Fruit fly (Drosophila melanogaster) whole organism, embryonic: Measurements from ENCODE around the gene vari.

Source experiments
- B-H1 ChIP-seq: fragments of 200-800 bp; sonication (Bioruptor generic); IDR thresholded peaks from 3 replicates; pipeline ENCODE4 v1.3.6; 2022; ENCODE audit warnings: missing biosample characterization, missing genetic modification characterization
- CG10267 ChIP-seq: fragments of 200-800 bp; sonication (Bioruptor generic); optimal IDR thresholded peaks from 2 replicates; lab custom pipeline; 2018; ENCODE audit warnings: missing biosample characterization, mild to moderate bottlenecking, missing genetic modification characterization, moderate library complexity
- CG10321 ChIP-seq: fragments of 200-800 bp; sonication (Bioruptor generic); IDR thresholded peaks from 2 replicates; pipeline ENCODE4 v1.3.6; 2022; ENCODE audit warnings: missing biosample characterization, missing genetic modification characterization
- CG11247 ChIP-seq: fragments of 200-800 bp; sonication (Bioruptor generic); IDR thresholded peaks from 2 replicates; pipeline ENCODE4 v1.3.6; 2022; ENCODE audit warnings: missing biosample characterization, missing genetic modification characterization
- CG13287 ChIP-seq: fragments of 200-800 bp; sonication (Bioruptor generic); IDR thresholded peaks from 2 replicates; pipeline ENCODE4 v1.3.6; 2022; ENCODE audit warnings: missing biosample characterization, missing genetic modification characterization; ENCODE audit not compliant: partially characterized antibody
- CG14050 ChIP-seq: fragments of 200-800 bp; sonication (Bioruptor generic); IDR thresholded peaks from 3 replicates; pipeline ENCODE4 v1.3.6; 2022; ENCODE audit warnings: missing biosample characterization, missing genetic modification characterization
- CG14441 ChIP-seq: fragments of 200-800 bp; sonication (Bioruptor generic); IDR thresholded peaks from 2 replicates; pipeline ENCODE4 v1.3.6; 2022; ENCODE audit warnings: missing biosample characterization, missing genetic modification characterization
- CG15696 ChIP-seq: fragments of 200-800 bp; sonication (Bioruptor generic); optimal IDR thresholded peaks from 2 replicates; lab custom pipeline; 2019; ENCODE audit warnings: missing biosample characterization, mild to moderate bottlenecking, missing genetic modification characterization, moderate library complexity
- CG16779 ChIP-seq: fragments of 200-800 bp; sonication (Bioruptor generic); IDR thresholded peaks from 2 replicates; pipeline ENCODE4 v1.3.6; 2022; ENCODE audit warnings: missing biosample characterization, missing genetic modification characterization
- CG16863 ChIP-seq: fragments of 200-800 bp; sonication (Bioruptor generic); optimal IDR thresholded peaks from 3 replicates; lab custom pipeline; 2016; ENCODE audit warnings: missing biosample characterization, missing genetic modification characterization
- CG1832 ChIP-seq: fragments of 200-800 bp; sonication (Bioruptor generic); optimal IDR thresholded peaks from 2 replicates; lab custom pipeline; 2017; ENCODE audit warnings: missing biosample characterization, mild to moderate bottlenecking, missing genetic modification characterization, inconsistent platforms
- CG5953 ChIP-seq: fragments of 200-800 bp; sonication (Bioruptor generic); IDR thresholded peaks from 2 replicates; pipeline ENCODE4 v1.3.6; 2022; ENCODE audit warnings: missing biosample characterization, missing genetic modification characterization
- CG7963 ChIP-seq: fragments of 200-800 bp; sonication (Bioruptor generic); IDR thresholded peaks from 3 replicates; pipeline ENCODE4 v1.3.6; 2022; ENCODE audit warnings: missing biosample characterization, missing genetic modification characterization; ENCODE audit not compliant: partially characterized antibody
- CG8478 ChIP-seq: fragments of >200 bp; optimal IDR thresholded peaks from 2 replicates; lab custom pipeline; 2018
- CG9797 ChIP-seq: fragments of 200-800 bp; sonication (Bioruptor generic); optimal IDR thresholded peaks from 3 replicates; lab custom pipeline; 2018; ENCODE audit warnings: missing biosample characterization, mild to moderate bottlenecking, missing genetic modification characterization
- HHEX ChIP-seq: fragments of 200-800 bp; sonication (Bioruptor generic); optimal IDR thresholded peaks from 3 replicates; lab custom pipeline; 2017; ENCODE audit warnings: missing biosample characterization, mild to moderate bottlenecking, missing genetic modification characterization, missing genetic modification reagents
- HLH3B ChIP-seq: fragments of 200-800 bp; sonication (Bioruptor generic); IDR thresholded peaks from 2 replicates; pipeline ENCODE4 v1.3.6; 2022; ENCODE audit warnings: missing biosample characterization, missing genetic modification characterization
- HLHmδ ChIP-seq: fragments of 200-800 bp; sonication (Bioruptor generic); optimal IDR thresholded peaks from 2 replicates; lab custom pipeline; 2018; ENCODE audit warnings: missing biosample characterization, mild to moderate bottlenecking, missing genetic modification characterization, moderate library complexity
- Hsf ChIP-seq: fragments of 200-800 bp; sonication (Bioruptor generic); optimal IDR thresholded peaks from 3 replicates; lab custom pipeline; 2016; ENCODE audit warnings: missing biosample characterization, missing genetic modification characterization
- Med ChIP-seq: fragments of 200-800 bp; sonication (Bioruptor generic); peaks from one replicate; lab custom pipeline; 2016; ENCODE audit warnings: missing biosample characterization, missing genetic modification characterization, mild to moderate bottlenecking, inconsistent platforms, moderate library complexity
- NC2α ChIP-seq: fragments of 200-800 bp; sonication (Bioruptor generic); optimal IDR thresholded peaks from 2 replicates; lab custom pipeline; 2016; ENCODE audit warnings: missing biosample characterization, missing genetic modification characterization
- Neu2 ChIP-seq: fragments of 200-800 bp; sonication (Bioruptor generic); optimal IDR thresholded peaks from 3 replicates; lab custom pipeline; 2016; ENCODE audit warnings: missing biosample characterization, missing genetic modification characterization, borderline replicate concordance
- Nf-YB ChIP-seq: fragments of 200-800 bp; sonication (Bioruptor generic); optimal IDR thresholded peaks from 3 replicates; lab custom pipeline; 2019; ENCODE audit warnings: missing biosample characterization, mild to moderate bottlenecking, missing genetic modification characterization, moderate library complexity
- Nf-YC ChIP-seq: fragments of 200-800 bp; optimal IDR thresholded peaks from 3 replicates; lab custom pipeline; 2019; ENCODE audit warnings: missing biosample characterization, mild to moderate bottlenecking, missing genetic modification characterization, moderate library complexity
- PHDP ChIP-seq: fragments of 200-800 bp; sonication (Bioruptor generic); optimal IDR thresholded peaks from 3 replicates; lab custom pipeline; 2018; ENCODE audit warnings: missing biosample characterization, mild to moderate bottlenecking, missing genetic modification characterization, moderate library complexity
- Pdp1 ChIP-seq, 2 experiments: fragments of 200-800 bp; sonication (Bioruptor generic); optimal IDR thresholded peaks; 3 replicates each; lab custom pipeline; 2016; ENCODE audit warnings: missing biosample characterization in 2 of 2, missing genetic modification characterization in 2 of 2, mild to moderate bottlenecking in 1 of 2, moderate library complexity in 1 of 2
- Side ChIP-seq: fragments of 200-800 bp; sonication (Bioruptor generic); optimal IDR thresholded peaks from 2 replicates; lab custom pipeline; 2016; ENCODE audit warnings: missing biosample characterization, missing genetic modification characterization
- Usf ChIP-seq: fragments of 200-800 bp; sonication (Bioruptor generic); optimal IDR thresholded peaks from 2 replicates; lab custom pipeline; 2017; ENCODE audit warnings: missing genotype, missing biosample characterization, missing genetic modification characterization
- Xrp1 ChIP-seq: fragments of 200-800 bp; sonication (Bioruptor generic); IDR thresholded peaks from 2 replicates; pipeline ENCODE4 v1.3.6; 2022; ENCODE audit warnings: missing biosample characterization, missing genetic modification characterization
- amos ChIP-seq: fragments of 200-800 bp; sonication (Bioruptor generic); IDR thresholded peaks from 2 replicates; pipeline ENCODE4 v1.3.6; 2022; ENCODE audit warnings: missing biosample characterization, missing genetic modification characterization; ENCODE audit not compliant: partially characterized antibody
- cad ChIP-seq: fragments of >200 bp; optimal IDR thresholded peaks from 2 replicates; lab custom pipeline; 2017; ENCODE audit warnings: missing biosample characterization, missing genetic modification characterization
- caup ChIP-seq: fragments of 200-800 bp; sonication (Bioruptor generic); optimal IDR thresholded peaks from 3 replicates; lab custom pipeline; 2017; ENCODE audit warnings: missing biosample characterization, mild to moderate bottlenecking, missing genetic modification characterization, moderate library complexity; ENCODE audit not compliant: severe bottlenecking
- corto ChIP-seq: fragments of 200-800 bp; sonication (Bioruptor generic); optimal IDR thresholded peaks from 2 replicates; lab custom pipeline; 2016; ENCODE audit warnings: missing biosample characterization, mild to moderate bottlenecking, missing genetic modification characterization, moderate library complexity
- crol ChIP-seq: fragments of 200-800 bp; sonication (Bioruptor generic); IDR thresholded peaks from 2 replicates; pipeline ENCODE4 v1.3.6; 2022; ENCODE audit warnings: missing biosample characterization, missing genetic modification characterization
- dan ChIP-seq: fragments of 200-800 bp; sonication (Bioruptor generic); IDR thresholded peaks from 2 replicates; pipeline ENCODE4 v1.3.6; 2022; ENCODE audit warnings: missing biosample characterization, missing genetic modification characterization
- exex ChIP-seq: fragments of 200-800 bp; sonication (Bioruptor generic); optimal IDR thresholded peaks from 4 replicates; lab custom pipeline; 2018; ENCODE audit warnings: missing biosample characterization, mild to moderate bottlenecking, missing genetic modification characterization, moderate library complexity
- fru ChIP-seq: fragments of >200 bp; optimal IDR thresholded peaks from 2 replicates; lab custom pipeline; 2017
- jigr1 ChIP-seq: fragments of 200-800 bp; sonication (Bioruptor generic); IDR thresholded peaks from 3 replicates; pipeline ENCODE4 v1.3.6; 2022; ENCODE audit warnings: missing biosample characterization, missing genetic modification characterization
- luna ChIP-seq: fragments of 200-800 bp; sonication (Bioruptor generic); optimal IDR thresholded peaks from 2 replicates; lab custom pipeline; 2016; ENCODE audit warnings: missing biosample characterization, missing genetic modification characterization
- mirr ChIP-seq: fragments of 200-800 bp; sonication (Bioruptor generic); optimal IDR thresholded peaks from 3 replicates; lab custom pipeline; 2018; ENCODE audit warnings: missing biosample characterization, mild to moderate bottlenecking, missing genetic modification characterization
- phol ChIP-seq: fragments of 200-800 bp; sonication (Bioruptor generic); optimal IDR thresholded peaks from 3 replicates; lab custom pipeline; 2018; ENCODE audit warnings: missing biosample characterization, mild to moderate bottlenecking, missing genetic modification characterization, moderate library complexity
- sens ChIP-seq: fragments of 200-800 bp; sonication (Bioruptor generic); peaks from one replicate; lab custom pipeline; 2016; ENCODE audit warnings: missing biosample characterization, missing genetic modification characterization
- sisA ChIP-seq: fragments of 200-800 bp; sonication (Bioruptor generic); IDR thresholded peaks from 2 replicates; pipeline ENCODE4 v1.3.6; 2022; ENCODE audit warnings: missing biosample characterization, missing genetic modification characterization
- sr ChIP-seq: fragments of 200-800 bp; sonication (Bioruptor generic); IDR thresholded peaks from 3 replicates; pipeline ENCODE4 v1.3.6; 2022; ENCODE audit warnings: missing biosample characterization, missing genetic modification characterization
- stwl ChIP-seq: fragments of 200-800 bp; sonication (Bioruptor generic); optimal IDR thresholded peaks from 3 replicates; lab custom pipeline; 2018; ENCODE audit warnings: missing biosample characterization, mild to moderate bottlenecking, missing genetic modification characterization, moderate library complexity
- sug ChIP-seq: fragments of 200-800 bp; optimal IDR thresholded peaks from 2 replicates; lab custom pipeline; 2019; ENCODE audit warnings: missing biosample characterization, mild to moderate bottlenecking, missing genetic modification characterization, moderate library complexity
- tll ChIP-seq, 2 experiments: fragments of 200-800 bp in 1 of 2; fragments of >200 bp in 1 of 2; sonication (Bioruptor generic) in 1 of 2; optimal IDR thresholded peaks; 2 replicates each; lab custom pipeline; 2017 to 2019; ENCODE audit warnings: missing biosample characterization in 2 of 2, missing genetic modification characterization in 2 of 2, mild to moderate bottlenecking in 1 of 2, moderate library complexity in 1 of 2
- vnd ChIP-seq: fragments of 200-800 bp; sonication (Bioruptor generic); IDR thresholded peaks from 3 replicates; pipeline ENCODE4 v1.3.6; 2022; ENCODE audit warnings: missing biosample characterization, missing genetic modification characterization; ENCODE audit not compliant: partially characterized antibody
- z ChIP-seq: fragments of 200-800 bp; sonication (Bioruptor generic); IDR thresholded peaks from 3 replicates; pipeline ENCODE4 v1.3.6; 2022; ENCODE audit warnings: missing biosample characterization, missing genetic modification characterization
- zfh1 ChIP-seq: fragments of 200-800 bp; sonication (Bioruptor generic); IDR thresholded peaks from 3 replicates; pipeline ENCODE4 v1.3.6; 2022; ENCODE audit warnings: missing biosample characterization, missing genetic modification characterization

Gene vari

dm6 chr2L:20778380-20778779 lies 18.5 kb downstream of the vari start (continued):
- peak in 1 of 2 experiments; percentile 57 for TF ChIP-seq tll (GFP tag; optimal IDR thresholded peaks at IDR 0.05; lab: Kevin White, UChicago)
- TF ChIP-seq sr (GFP tag; lab: Robert Waterston, UW) = no peak
- no peak for TF ChIP-seq caup (GFP tag; lab: Kevin White, UChicago)

- peak; percentile 38 for TF ChIP-seq Med (GFP tag; lab: Kevin White, UChicago)
- TF ChIP-seq CG10321 (GFP tag; lab: Robert Waterston, UW) = 0 out of 2 replicates have a peak, but pooled peaks have one; percentile 21
- no peak for TF ChIP-seq CG7963 (GFP tag; lab: Robert Waterston, UW)
- TF ChIP-seq z = peak; percentile 60; the same call in 1 of the 3 replicates
- TF ChIP-seq Side (GFP tag; lab: Kevin White, UChicago) = no peak
- no peak for TF ChIP-seq HLH3B
- no peak for TF ChIP-seq CG10267
- TF ChIP-seq Nf-YC (tag; lab: Kevin White, UChicago) = peak; percentile 68
- no peak for TF ChIP-seq Neu2 (GFP tag; lab: Kevin White, UChicago)
- no peak for TF ChIP-seq PHDP (tag; lab: Kevin White, UChicago)
- TF ChIP-seq CG5953 = no peak
- TF ChIP-seq jigr1 = no peak
- no peak for TF ChIP-seq vnd (GFP tag; lab: Robert Waterston, UW)
- peak; percentile 71 for TF ChIP-seq CG1832
- peak; percentile 87 for TF ChIP-seq Nf-YB (GFP tag; lab: Kevin White, UChicago)
- TF ChIP-seq CG16863 = no peak
- TF ChIP-seq phol (tag; lab: Kevin White, UChicago) = peak; percentile 16
- TF ChIP-seq cad = peak; percentile 89
- TF ChIP-seq Usf (GFP tag; lab: Kevin White, UChicago) = no peak
- no peak for TF ChIP-seq CG14050
- TF ChIP-seq dan = no peak
- TF ChIP-seq CG13287 (GFP tag; lab: Robert Waterston, UW) = no peak
- no peak for TF ChIP-seq mirr (GFP tag; lab: Kevin White, UChicago)
Measured at dm6 chr2L:20776940-20777502, 19.8 kb downstream of the vari start.

dm6 chr2L:20775941-20776340 lies 20.9 kb downstream of the vari start:
- TF ChIP-seq luna (GFP tag; lab: Kevin White, UChicago) (no peak), Xrp1 (GFP tag; lab: Robert Waterston, UW) (no peak), Nf-YC (tag; lab: Kevin White, UChicago) (no peak), CG16779 (GFP tag; lab: Robert Waterston, UW) (no peak), corto (GFP tag; lab: Kevin White, UChicago) (no peak), B-H1 (GFP tag; lab: Robert Waterston, UW) (no peak), sisA (GFP tag; lab: Robert Waterston, UW) (no peak), CG16863 (no peak), CG15696 (no peak), Pdp1 (GFP tag; optimal IDR thresholded peaks at IDR 0.05; lab: Kevin White, UChicago) (no peak), HLHmδ (GFP tag; lab: Kevin White, UChicago) (no peak), CG14441 (no peak), zfh1 (GFP tag; lab: Robert Waterston, UW) (no peak), CG9797 (GFP tag; lab: Kevin White, UChicago) (no peak), Hsf (GFP tag; lab: Kevin White, UChicago) (no peak), NC2α (GFP tag; lab: Kevin White, UChicago) (no peak), sug (tag; lab: Kevin White, UChicago) (peak; percentile 56), CG8478 (lab: Kevin White, UChicago) (no peak), sens (GFP tag; lab: Kevin White, UChicago) (no peak), HHEX (no peak), amos (GFP tag; lab: Robert Waterston, UW) (no peak), exex (tag; lab: Kevin White, UChicago) (peak; percentile 55), stwl (tag; lab: Kevin White, UChicago) (no peak), crol (GFP tag; lab: Robert Waterston, UW) (peak; percentile 41; the same call in 1 of the 2 replicates), fru (lab: Kevin White, UChicago) (no peak), CG11247 (no peak)
